Fruit fly (Drosophila melanogaster) whole organism, wandering third instar larva: ENCODE data around the gene CG9777.

Experiments
- Abd-B ChIP-seq: fragments of >200 bp; optimal IDR thresholded peaks from 2 replicates; lab custom pipeline; 2017; ENCODE audit warnings: missing biosample characterization, missing genetic modification characterization
- CG32264 ChIP-seq: fragments of 200-800 bp; sonication (Bioruptor generic); optimal IDR thresholded peaks from 2 replicates; lab custom pipeline; 2016; ENCODE audit warnings: missing biosample characterization, missing genetic modification characterization
- CG9705 ChIP-seq: fragments of 200-800 bp; sonication (Bioruptor generic); optimal IDR thresholded peaks from 2 replicates; lab custom pipeline; 2018; ENCODE audit warnings: missing biosample characterization, mild to moderate bottlenecking, missing genetic modification characterization
- CrebA ChIP-seq: fragments of 200-800 bp; sonication (Bioruptor generic); optimal IDR thresholded peaks from 2 replicates; lab custom pipeline; 2016; ENCODE audit warnings: missing biosample characterization, mild to moderate bottlenecking, missing genetic modification characterization, borderline replicate concordance
- Dfd ChIP-seq: fragments of >200 bp; optimal IDR thresholded peaks from 2 replicates; lab custom pipeline; 2017; ENCODE audit warnings: missing biosample characterization, missing genetic modification characterization
- Dif ChIP-seq: fragments of 200-275, 200-300 bp; sonication (Bioruptor generic); optimal IDR thresholded peaks from 2 replicates; lab custom pipeline; 2018; ENCODE audit warnings: missing biosample characterization, missing genetic modification characterization; ENCODE audit not compliant: partially characterized antibody
- GATAd ChIP-seq: sonication (Bioruptor generic); optimal IDR thresholded peaks from 2 replicates; lab custom pipeline; 2016; ENCODE audit warnings: missing biosample characterization, missing genetic modification characterization
- HLH106 ChIP-seq: fragments of 200-800 bp; optimal IDR thresholded peaks from 3 replicates; lab custom pipeline; 2019; ENCODE audit warnings: missing biosample characterization, mild to moderate bottlenecking, missing genetic modification characterization, moderate library complexity
- Hnf4 ChIP-seq: fragments of 200-800 bp; sonication (Bioruptor generic); optimal IDR thresholded peaks from 2 replicates; lab custom pipeline; 2016; ENCODE audit warnings: missing biosample characterization, mild to moderate bottlenecking, missing genetic modification characterization
- Hr78 ChIP-seq: fragments of >200 bp; optimal IDR thresholded peaks from 2 replicates; lab custom pipeline; 2017; ENCODE audit warnings: missing biosample characterization, missing genetic modification characterization
- Hr83 ChIP-seq: fragments of 200-300 bp; sonication (Bioruptor generic); optimal IDR thresholded peaks from 2 replicates; lab custom pipeline; 2016; ENCODE audit warnings: missing biosample characterization, mild to moderate bottlenecking, missing genetic modification characterization, moderate library complexity; ENCODE audit not compliant: poor library complexity, severe bottlenecking
- Jra ChIP-seq: sonication (Bioruptor generic); optimal IDR thresholded peaks from 2 replicates; lab custom pipeline; 2016; ENCODE audit warnings: missing biosample characterization, missing genetic modification characterization
- Mio ChIP-seq: sonication (Bioruptor generic); optimal IDR thresholded peaks from 2 replicates; lab custom pipeline; 2016; ENCODE audit warnings: missing biosample characterization, missing genetic modification characterization
- Myc ChIP-seq: fragments of >200 bp; optimal IDR thresholded peaks from 2 replicates; lab custom pipeline; 2017
- N ChIP-seq: fragments of >200 bp; optimal IDR thresholded peaks from 2 replicates; lab custom pipeline; 2018; ENCODE audit warnings: missing biosample characterization, missing external identifiers, missing genetic modification characterization
- OdsH ChIP-seq: fragments of 200-800 bp; sonication (Bioruptor generic); optimal IDR thresholded peaks from 2 replicates; lab custom pipeline; 2016; ENCODE audit warnings: missing biosample characterization, mild to moderate bottlenecking, missing genetic modification characterization
- Rel ChIP-seq, 2 experiments: fragments of 200-800 bp; sonication (Bioruptor generic) in 1 of 2; optimal IDR thresholded peaks; 2 replicates in 1 of 2; 3 replicates in 1 of 2; lab custom pipeline; 2016 to 2019; ENCODE audit warnings: mild to moderate bottlenecking in 2 of 2, missing biosample characterization in 2 of 2, missing genetic modification characterization in 2 of 2, moderate library complexity in 1 of 2
- Sp1 ChIP-seq: fragments of 200-800 bp; sonication (Bioruptor generic); optimal IDR thresholded peaks from 3 replicates; lab custom pipeline; 2019; ENCODE audit warnings: missing biosample characterization, mild to moderate bottlenecking, missing genetic modification characterization, moderate library complexity
- br ChIP-seq: fragments of 200-800 bp; sonication (Bioruptor generic); optimal IDR thresholded peaks from 2 replicates; lab custom pipeline; 2016; ENCODE audit warnings: missing biosample characterization, missing genetic modification characterization
- brk ChIP-seq: fragments of 200-800 bp; sonication (Bioruptor generic); optimal IDR thresholded peaks from 2 replicates; lab custom pipeline; 2016; ENCODE audit warnings: missing biosample characterization, mild to moderate bottlenecking, missing genetic modification characterization
- dl ChIP-seq, 2 experiments: fragments of 175-275, 200-275 bp in 1 of 2; fragments of 200-275 bp in 1 of 2; sonication (Bioruptor generic); optimal IDR thresholded peaks; lab custom pipeline; 2018; ENCODE audit warnings: mild to moderate bottlenecking in 2 of 2, missing biosample characterization in 2 of 2, missing genetic modification characterization in 2 of 2, moderate library complexity in 2 of 2; ENCODE audit not compliant: partially characterized antibody in 2 of 2, insufficient read depth in 1 of 2
- dmrt93B ChIP-seq: fragments of 200-800 bp; sonication (Bioruptor generic); optimal IDR thresholded peaks from 2 replicates; lab custom pipeline; 2018; ENCODE audit warnings: missing biosample characterization, mild to moderate bottlenecking, missing genetic modification characterization
- dsf ChIP-seq: sonication (Bioruptor generic); optimal IDR thresholded peaks from 2 replicates; lab custom pipeline; 2016; ENCODE audit warnings: missing biosample characterization, missing genetic modification characterization, borderline replicate concordance
- ey ChIP-seq: fragments of 200-800 bp; sonication (Bioruptor generic); optimal IDR thresholded peaks from 2 replicates; lab custom pipeline; 2016; ENCODE audit warnings: missing biosample characterization, missing genetic modification characterization
- foxo ChIP-seq, 2 experiments: fragments of 200-800 bp; sonication (Bioruptor generic); optimal IDR thresholded peaks; 2 replicates in 1 of 2; 3 replicates in 1 of 2; lab custom pipeline; 2016 to 2017; ENCODE audit warnings: missing biosample characterization in 2 of 2, missing genetic modification characterization in 2 of 2
- fru ChIP-seq: fragments of 200-800 bp; sonication (Bioruptor generic); optimal IDR thresholded peaks from 3 replicates; lab custom pipeline; 2016; ENCODE audit warnings: missing biosample characterization, mild to moderate bottlenecking, missing genetic modification characterization
- h ChIP-seq: fragments of 200-800 bp; sonication (Bioruptor generic); optimal IDR thresholded peaks from 3 replicates; lab custom pipeline; 2016; ENCODE audit warnings: missing biosample characterization, mild to moderate bottlenecking, missing genetic modification characterization
- jim ChIP-seq: fragments of 175-275, 200-325 bp; sonication (Bioruptor generic); optimal IDR thresholded peaks from 2 replicates; lab custom pipeline; 2016; ENCODE audit warnings: missing biosample characterization, mild to moderate bottlenecking, missing genetic modification characterization
- lola ChIP-seq: fragments of >200 bp; optimal IDR thresholded peaks from 2 replicates; lab custom pipeline; 2017; ENCODE audit warnings: missing biosample characterization, missing genetic modification characterization
- pan ChIP-seq: fragments of >200 bp; optimal IDR thresholded peaks from 2 replicates; lab custom pipeline; 2017
- psq ChIP-seq: fragments of 200-800 bp; sonication (Bioruptor generic); optimal IDR thresholded peaks from 3 replicates; lab custom pipeline; 2017; ENCODE audit warnings: missing biosample characterization, mild to moderate bottlenecking, missing genetic modification characterization, moderate library complexity
- rgr ChIP-seq: fragments of 200-800 bp; sonication (Bioruptor generic); optimal IDR thresholded peaks from 3 replicates; lab custom pipeline; 2016; ENCODE audit warnings: missing biosample characterization, mild to moderate bottlenecking, missing genetic modification characterization
- sage ChIP-seq: fragments of 200-800 bp; sonication (Bioruptor generic); optimal IDR thresholded peaks from 2 replicates; lab custom pipeline; 2016; ENCODE audit warnings: missing biosample characterization, mild to moderate bottlenecking, missing genetic modification characterization
- sv ChIP-seq: fragments of 200-800 bp; sonication (Bioruptor generic); optimal IDR thresholded peaks from 3 replicates; lab custom pipeline; 2016; ENCODE audit warnings: missing biosample characterization, missing genetic modification characterization
- tai ChIP-seq: sonication (Bioruptor generic); optimal IDR thresholded peaks from 2 replicates; lab custom pipeline; 2016; ENCODE audit warnings: missing biosample characterization, missing genetic modification characterization
- usp ChIP-seq: fragments of >200 bp; optimal IDR thresholded peaks from 2 replicates; lab custom pipeline; 2017; ENCODE audit warnings: missing biosample characterization, missing genetic modification characterization
- woc ChIP-seq: sonication (Bioruptor generic); optimal IDR thresholded peaks from 2 replicates; lab custom pipeline; 2016; ENCODE audit warnings: missing biosample characterization, mild to moderate bottlenecking, missing genetic modification characterization

The CG9777 gene

dm6 chrX:16637594-16638485 lies 5.8 kb upstream of the CG9777 start, which contains the start of gene RpS19a:
Gene RpS19a, plus strand, starts transcription at chrX:16637894.
- TF ChIP-seq lola (GFP tag; lab: Kevin White, UChicago) (no peak), psq (GFP tag; lab: Kevin White, UChicago) (no peak), Jra (peak; percentile 28), woc (GFP tag; lab: Kevin White, UChicago) (no peak), Dfd (GFP tag; lab: Kevin White, UChicago) (no peak), usp (GFP tag; lab: Kevin White, UChicago) (no peak), Abd-B (no peak), N (GFP tag; lab: Kevin White, UChicago) (no peak), OdsH (GFP tag; lab: Kevin White, UChicago) (peak; percentile 16), Hr78 (GFP tag; lab: Kevin White, UChicago) (no peak), sage (GFP tag; lab: Kevin White, UChicago) (peak; percentile 20), Sp1 (GFP tag; lab: Kevin White, UChicago) (peak; percentile 89), Mio (GFP tag; lab: Kevin White, UChicago) (no peak), CG32264 (GFP tag; lab: Kevin White, UChicago) (no peak), Myc (lab: Kevin White, UChicago) (no peak), CG9705 (GFP tag; lab: Kevin White, UChicago) (peak; percentile 88), sv (GFP tag; lab: Kevin White, UChicago) (peak; percentile 45), CrebA (GFP tag; lab: Kevin White, UChicago) (no peak), br (GFP tag; lab: Kevin White, UChicago) (peak; percentile 76), Rel (GFP tag; optimal IDR thresholded peaks at IDR 0.05; lab: Kevin White, UChicago) (no peak), Rel (tag; optimal IDR thresholded peaks at IDR 0.05; lab: Kevin White, UChicago) (peak; percentile 63), fru (GFP tag; lab: Kevin White, UChicago) (peak; percentile 52), dmrt93B (GFP tag; lab: Kevin White, UChicago) (peak; percentile 80), jim (GFP tag; lab: Kevin White, UChicago) (no peak), ey (no peak), Dif (no peak), h (GFP tag; lab: Kevin White, UChicago) (peak; percentile 58), dsf (GFP tag; lab: Kevin White, UChicago) (peak; percentile 61), Hr83 (peak; percentile 80), foxo (GFP tag; optimal IDR thresholded peaks at IDR 0.05; lab: Kevin White, UChicago) (peak in 1 of 2 experiments; percentile 61), brk (GFP tag; lab: Kevin White, UChicago) (no peak), GATAd (GFP tag; lab: Kevin White, UChicago) (peak; percentile 16), pan (lab: Kevin White, UChicago) (no peak), tai (no peak), HLH106 (tag; lab: Kevin White, UChicago) (peak; percentile 59), Hnf4 (GFP tag; lab: Kevin White, UChicago) (peak; percentile 34), rgr (GFP tag; lab: Kevin White, UChicago) (peak; percentile 80), dl (GFP tag; optimal IDR thresholded peaks at IDR 0.05; lab: Kevin White, UChicago; ENCODE audit: insufficient read depth in 1 of 2, partially characterized antibody in 2 of 2) (no peak)

dm6 chrX:16637106-16637590 lies 5.1 kb upstream of the CG9777 start, which contains the start of gene Rok:
Gene Rok, minus strand, starts transcription at chrX:16637414.
- no peak for TF ChIP-seq pan (lab: Kevin White, UChicago)
- TF ChIP-seq Hr83: peak; percentile 56
- TF ChIP-seq Sp1 (GFP tag; lab: Kevin White, UChicago): no peak
- TF ChIP-seq foxo (GFP tag; optimal IDR thresholded peaks at IDR 0.05; lab: Kevin White, UChicago): no peak
- no peak for TF ChIP-seq brk (GFP tag; lab: Kevin White, UChicago)
- TF ChIP-seq Rel (GFP tag; optimal IDR thresholded peaks at IDR 0.05; lab: Kevin White, UChicago): no peak
- TF ChIP-seq Rel (tag; optimal IDR thresholded peaks at IDR 0.05; lab: Kevin White, UChicago): peak; percentile 26
- TF ChIP-seq Abd-B: peak; percentile 7
- peak; percentile 78 for TF ChIP-seq Dfd (GFP tag; lab: Kevin White, UChicago)
- TF ChIP-seq N (GFP tag; lab: Kevin White, UChicago): peak; percentile 84
